Fruit fly (Drosophila melanogaster): ENCODE measurements around the gene ppan.

Gene ppan

DNA sequence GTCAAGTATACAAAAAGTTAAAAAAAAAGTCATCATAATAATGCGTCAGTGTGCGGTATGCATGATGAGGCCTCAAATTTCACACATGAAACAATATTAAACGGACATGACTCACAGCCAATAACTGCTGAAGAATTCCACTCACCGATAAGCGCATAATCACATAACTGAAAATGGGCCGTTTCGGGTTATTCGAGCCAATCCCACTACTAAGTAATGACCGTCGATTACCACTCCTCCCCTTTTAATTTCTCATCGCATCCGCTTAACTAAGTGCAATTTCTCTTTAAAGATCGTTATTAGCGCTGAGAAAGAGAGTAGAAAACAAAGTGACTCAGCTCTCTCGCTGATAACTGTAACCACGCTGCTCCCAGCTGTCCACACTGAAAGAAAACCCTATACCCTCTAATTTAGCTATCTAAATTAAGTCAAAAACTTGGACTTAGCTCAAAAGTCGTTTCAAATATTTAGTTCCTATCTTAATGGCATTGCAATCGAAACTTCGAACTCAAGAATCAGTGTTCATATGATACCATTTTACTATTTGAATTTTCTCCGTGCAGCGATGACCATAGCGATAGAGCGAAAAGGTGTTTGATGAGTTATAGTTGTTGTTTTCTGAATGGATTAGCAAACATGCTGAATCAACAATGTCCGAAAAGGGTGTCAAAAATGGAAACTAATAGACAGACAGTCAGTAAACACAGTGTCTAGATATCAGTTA is 3.1 kb upstream of the ppan start (continued):
- peak; percentile 63 for TF ChIP-seq B-H2 (GFP tag; optimal IDR thresholded peaks at IDR 0.05)
- TF ChIP-seq D19B (GFP tag; optimal IDR thresholded peaks at IDR 0.05), result peak; percentile 55
- TF ChIP-seq hbn (GFP tag; IDR thresholded peaks at IDR 0.05; ENCODE audit: partially characterized antibody), result no peak
- peak; percentile 87 for TF ChIP-seq CG16863 (GFP tag; optimal IDR thresholded peaks at IDR 0.05)
- no peak for TF ChIP-seq BEAF-32 (GFP tag; optimal IDR thresholded peaks at IDR 0.05)
- peak in 1 of 3 experiments; percentile 73 for TF ChIP-seq lola (GFP tag; optimal IDR thresholded peaks at IDR 0.05)
- TF ChIP-seq Adf1 (GFP tag; IDR thresholded peaks at IDR 0.05), result no peak; the same call in 1 of the 2 replicates
- TF ChIP-seq sc (optimal IDR thresholded peaks at IDR 0.05), result no peak
- peak; percentile 72 for TF ChIP-seq sc (GFP tag; optimal IDR thresholded peaks at IDR 0.05)
- TF ChIP-seq dan (GFP tag; IDR thresholded peaks at IDR 0.05), result peak; percentile 47; the same call in 1 of the 2 replicates
- peak; percentile 60 for TF ChIP-seq CG12104 (GFP tag; optimal IDR thresholded peaks at IDR 0.05)
- TF ChIP-seq CG2889 (GFP tag; IDR thresholded peaks at IDR 0.05), result peak; percentile 66; the same call in 2 of the 3 replicates
- TF ChIP-seq CG11093 (GFP tag; IDR thresholded peaks at IDR 0.05), result peak; percentile 68; the same call in 2 of the 3 replicates
- peak; percentile 77 for TF ChIP-seq Myb (GFP tag; optimal IDR thresholded peaks at IDR 0.05)
- peak; percentile 85 for TF ChIP-seq lmd (GFP tag; IDR thresholded peaks at IDR 0.05)
- TF ChIP-seq tll (GFP tag; optimal IDR thresholded peaks at IDR 0.05), result no peak
- peak; percentile 53; the same call in 1 of the 3 replicates for TF ChIP-seq CG11560 (tag; IDR thresholded peaks at IDR 0.05)
- TF ChIP-seq CG1529 (GFP tag; optimal IDR thresholded peaks at IDR 0.05), result peak; percentile 82
- TF ChIP-seq CG9932 (GFP tag; IDR thresholded peaks at IDR 0.05), result peak; percentile 80
- peak; percentile 66 for TF ChIP-seq CG4617 (GFP tag; optimal IDR thresholded peaks at IDR 0.05; ENCODE audit: borderline replicate concordance)
- TF ChIP-seq Ada2b (GFP tag; IDR thresholded peaks at IDR 0.05), result peak; percentile 90
- TF ChIP-seq CG4282 (GFP tag; optimal IDR thresholded peaks at IDR 0.05), result peak; percentile 83
- peak; percentile 88 for TF ChIP-seq CG12236 (GFP tag; optimal IDR thresholded peaks at IDR 0.05)
- TF ChIP-seq zf30C (GFP tag; optimal IDR thresholded peaks at IDR 0.05), result peak; percentile 88
- TF ChIP-seq bcd (GFP tag; optimal IDR thresholded peaks at IDR 0.05), result peak; percentile 78
- TF ChIP-seq kay (GFP tag; optimal IDR thresholded peaks at IDR 0.05), result peak; percentile 82
- peak; percentile 81 for TF ChIP-seq run (tag; optimal IDR thresholded peaks at IDR 0.05)
- TF ChIP-seq CG8290 (GFP tag; optimal IDR thresholded peaks at IDR 0.05), result peak; percentile 67
- peak in 1 of 2 experiments; percentile 92 for TF ChIP-seq CG8290 (tag; optimal IDR thresholded peaks at IDR 0.05)
- TF ChIP-seq cwo (GFP tag; optimal IDR thresholded peaks at IDR 0.05), result peak; percentile 49
- TF ChIP-seq fd96Cb (tag; optimal IDR thresholded peaks at IDR 0.05), result peak; percentile 55
- TF ChIP-seq NC2β (GFP tag; optimal IDR thresholded peaks at IDR 0.05), result peak; percentile 89
- no peak for TF ChIP-seq lov (optimal IDR thresholded peaks at IDR 0.05)
- TF ChIP-seq lov (GFP tag; IDR thresholded peaks at IDR 0.05), result peak; percentile 55; the same call in 1 of the 3 replicates
- peak; percentile 85 for TF ChIP-seq CG3281 (GFP tag; optimal IDR thresholded peaks at IDR 0.05)
- peak; percentile 90 for TF ChIP-seq Hmr (GFP tag; optimal IDR thresholded peaks at IDR 0.05)
- TF ChIP-seq CG34224 (GFP tag; IDR thresholded peaks at IDR 0.05; ENCODE audit: partially characterized antibody), result no peak
- TF ChIP-seq CG3726 (GFP tag; IDR thresholded peaks at IDR 0.05), result peak; percentile 74; the same call in 1 of the 3 replicates
- peak; percentile 86 for TF ChIP-seq D19A (tag; optimal IDR thresholded peaks at IDR 0.05)
- peak; percentile 66 for TF ChIP-seq CG6254 (GFP tag; optimal IDR thresholded peaks at IDR 0.05)
- TF ChIP-seq CG4404 (GFP tag; IDR thresholded peaks at IDR 0.05), result peak; percentile 61
- peak; percentile 83 for TF ChIP-seq CG14014 (GFP tag; IDR thresholded peaks at IDR 0.05)
- TF ChIP-seq crol (GFP tag; IDR thresholded peaks at IDR 0.05), result no peak
- peak; percentile 87 for TF ChIP-seq NfI (GFP tag; optimal IDR thresholded peaks at IDR 0.05)
- TF ChIP-seq slp2 (GFP tag; optimal IDR thresholded peaks at IDR 0.05), result peak; percentile 86
- peak; percentile 70 for TF ChIP-seq Nf-YB (GFP tag; optimal IDR thresholded peaks at IDR 0.05)
- TF ChIP-seq Deaf1 (tag; optimal IDR thresholded peaks at IDR 0.05), result no peak
- TF ChIP-seq CG11398 (GFP tag; optimal IDR thresholded peaks at IDR 0.05), result peak; percentile 86
- 0 out of 2 replicates have a peak, but pooled peaks have one; percentile 24 for TF ChIP-seq Gsc (GFP tag; IDR thresholded peaks at IDR 0.05)
